Worm (Caenorhabditis elegans) whole organism, L2 larva: ENCODE measurements around the gene sdz-27.

Experiments used
- gmeb-1 ChIP-seq: fragments of 150-350 bp; optimal IDR thresholded peaks from 2 replicates; lab custom pipeline; 2014; ENCODE audit warnings: missing biosample characterization, missing genetic modification characterization
- nhr-12 ChIP-seq: fragments of 150-350 bp; optimal IDR thresholded peaks from 2 replicates; lab custom pipeline; 2014; ENCODE audit warnings: missing biosample characterization, missing genetic modification characterization
- nhr-77 ChIP-seq: fragments of 150-350 bp; optimal IDR thresholded peaks from 2 replicates; lab custom pipeline; 2014; ENCODE audit warnings: missing biosample characterization, missing genetic modification characterization
- skn-1 ChIP-seq: sonication (generic microtip); optimal IDR thresholded peaks from 2 replicates; lab custom pipeline; 2017; ENCODE audit warnings: missing biosample characterization, missing genetic modification characterization

ce11 chrIV:11207186-11207585 is 20.4 kb downstream of the sdz-27 start, which contains the start of gene R07H5.9:
- TF ChIP-seq skn-1 (tag; lab: Kevin White, UChicago) (no peak), nhr-77 (tag; lab: Kevin White, UChicago) (no peak), nhr-12 (tag; lab: Kevin White, UChicago) (no peak), gmeb-1 (tag; lab: Kevin White, UChicago) (no peak)
